Fruit fly (Drosophila melanogaster): ENCODE data around the gene CG17191.

The CG17191 gene

DNA sequence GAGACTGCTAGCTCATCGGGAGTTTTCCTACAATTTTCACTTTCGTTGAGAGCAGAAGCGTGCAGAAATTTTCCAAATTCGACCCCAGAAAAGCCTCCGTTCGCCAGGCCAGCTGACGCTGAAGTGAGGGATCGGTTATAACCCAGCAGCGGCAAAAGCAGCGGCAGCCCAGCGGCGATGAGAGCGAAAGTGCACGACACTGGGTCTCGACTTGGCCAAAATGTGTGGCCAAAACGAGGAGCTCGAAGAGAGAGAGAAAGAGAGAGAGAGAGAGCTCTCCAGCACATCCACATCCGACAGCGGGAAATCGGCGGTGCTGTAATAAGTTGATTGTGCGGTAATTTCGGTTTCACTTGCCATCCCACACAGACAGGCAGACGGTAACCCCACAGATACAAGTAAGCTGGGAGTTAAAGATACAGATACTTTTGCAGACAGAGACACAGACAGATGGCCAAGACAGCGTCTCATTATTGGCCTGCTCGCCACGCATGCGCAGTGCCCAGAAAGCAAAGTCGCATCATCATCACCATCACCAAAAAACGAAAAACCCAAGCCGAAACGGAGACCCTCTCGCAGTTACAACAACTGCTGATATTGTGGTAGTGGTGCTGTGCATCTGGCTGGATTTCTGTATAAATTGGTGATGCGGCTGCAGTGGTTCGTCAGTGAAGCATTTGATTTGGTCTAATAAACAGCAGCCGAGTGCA, 29.2 kb upstream of the CG17191 start, which contains the start of gene TwdlT:
Gene TwdlT (plus strand): TSS at position 660 of the 710 bp plus-strand sequence.
- no peak for TF ChIP-seq CG14655 (GFP tag; optimal IDR thresholded peaks at IDR 0.05)
- no peak for TF ChIP-seq CG4496 (GFP tag; IDR thresholded peaks at IDR 0.05)
- no peak for TF ChIP-seq fd96Ca (GFP tag; IDR thresholded peaks at IDR 0.05)
- peak; percentile 0 for TF ChIP-seq Snoo (tag; optimal IDR thresholded peaks at IDR 0.05)

DNA sequence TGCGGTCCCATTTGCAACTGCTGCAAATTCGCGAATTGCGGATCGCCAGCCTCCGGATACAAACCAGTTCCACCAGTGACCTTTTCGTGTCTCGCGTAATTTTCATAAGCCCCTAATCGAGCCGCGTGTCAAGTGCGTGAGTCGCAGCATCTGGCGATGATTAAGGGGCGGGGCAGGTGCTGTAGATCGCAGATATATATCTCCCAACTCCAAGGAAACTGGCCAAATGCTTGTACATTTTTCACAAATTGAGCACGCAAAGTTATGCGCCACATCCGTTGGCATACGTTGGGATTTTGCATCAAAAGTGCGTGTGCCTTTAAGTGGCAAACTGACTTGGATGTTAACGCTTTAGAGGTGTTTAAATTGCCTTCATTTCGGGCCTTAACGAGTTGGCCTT, 20.5 kb upstream of the CG17191 start:
- TF ChIP-seq fd96Ca (GFP tag; IDR thresholded peaks at IDR 0.05) (no peak), CG15710 (tag; optimal IDR thresholded peaks at IDR 0.05) (no peak), CG12605 (GFP tag; IDR thresholded peaks at IDR 0.05) (no peak), CG9948 (tag; optimal IDR thresholded peaks at IDR 0.05) (no peak), CG4496 (GFP tag; IDR thresholded peaks at IDR 0.05) (no peak), Ets98B (GFP tag; IDR thresholded peaks at IDR 0.05) (no peak)

DNA sequence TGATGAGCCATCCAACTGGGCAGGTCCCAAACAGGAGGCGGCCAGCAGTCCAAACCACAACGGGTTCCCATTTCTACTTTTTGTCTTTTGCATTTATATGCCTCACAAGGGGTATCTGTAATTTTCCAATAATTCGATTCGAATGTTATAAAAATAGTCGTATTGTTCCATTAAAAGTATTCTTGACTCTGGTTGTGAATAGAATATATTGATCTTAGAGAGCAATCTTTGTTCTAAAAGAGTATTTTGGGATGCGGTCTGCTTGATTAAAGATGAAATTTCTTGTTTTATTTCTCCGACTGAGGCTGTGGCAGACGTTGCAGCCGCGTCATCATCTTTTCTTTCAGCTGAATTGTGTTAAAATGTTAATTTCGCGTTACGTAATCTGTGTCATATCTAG, 14.4 kb upstream of the CG17191 start:
- TF ChIP-seq CG13204 (GFP tag; optimal IDR thresholded peaks at IDR 0.05): no peak
- TF ChIP-seq Pif1B (GFP tag; optimal IDR thresholded peaks at IDR 0.05): no peak
- TF ChIP-seq Snoo (tag; optimal IDR thresholded peaks at IDR 0.05): no peak
- TF ChIP-seq CG4496 (GFP tag; IDR thresholded peaks at IDR 0.05): 0 out of 3 replicates have a peak, but pooled peaks have one; percentile 17
- TF ChIP-seq CG15710 (tag; optimal IDR thresholded peaks at IDR 0.05): no peak
- no peak for TF ChIP-seq fd96Ca (GFP tag; IDR thresholded peaks at IDR 0.05)
- TF ChIP-seq CG8301 (tag; optimal IDR thresholded peaks at IDR 0.05): peak; percentile 55
- TF ChIP-seq CG10348 (GFP tag; IDR thresholded peaks at IDR 0.05): no peak
- TF ChIP-seq Ets98B (GFP tag; IDR thresholded peaks at IDR 0.05): 0 out of 2 replicates have a peak, but pooled peaks have one; percentile 22
- no peak for TF ChIP-seq gl (tag; optimal IDR thresholded peaks at IDR 0.05)
- TF ChIP-seq CG8159 (tag; optimal IDR thresholded peaks at IDR 0.05): no peak
- TF ChIP-seq CG9948 (tag; optimal IDR thresholded peaks at IDR 0.05): no peak
- TF ChIP-seq CG14655 (GFP tag; optimal IDR thresholded peaks at IDR 0.05): peak; percentile 50
- no peak for TF ChIP-seq CG32121 (GFP tag; IDR thresholded peaks at IDR 0.05)
- TF ChIP-seq rn (GFP tag; IDR thresholded peaks at IDR 0.05): no peak
- no peak for TF ChIP-seq D1 (tag; optimal IDR thresholded peaks at IDR 0.05)

DNA sequence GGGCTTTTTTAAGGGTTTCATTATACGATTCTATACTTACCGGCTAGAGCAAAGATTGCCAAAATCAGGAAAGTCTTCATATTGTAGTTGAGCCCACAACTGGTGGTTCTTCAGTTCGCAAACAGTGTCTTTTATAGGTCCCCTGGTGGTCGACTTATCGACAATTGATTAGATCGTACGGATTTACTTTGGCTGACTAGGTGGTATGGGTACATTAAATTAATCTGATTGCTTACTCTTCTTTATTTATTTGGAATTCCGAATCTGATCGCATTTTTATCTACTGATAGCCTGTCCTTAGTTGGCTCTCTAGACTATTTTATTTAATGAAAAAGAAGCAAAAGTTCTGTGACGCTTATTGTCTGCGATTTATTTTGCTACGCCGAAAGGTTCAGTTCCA, 6.5 kb upstream of the CG17191 start, which contains the start of gene CG6271:
Gene CG6271 (minus strand): TSS at position 101 of the 400 bp plus-strand sequence.
- TF ChIP-seq CG13204 (GFP tag; optimal IDR thresholded peaks at IDR 0.05) (no peak), CG15710 (tag; optimal IDR thresholded peaks at IDR 0.05) (no peak), Ets98B (GFP tag; IDR thresholded peaks at IDR 0.05) (no peak), EcR (GFP tag; optimal IDR thresholded peaks at IDR 0.05) (no peak), CG4496 (GFP tag; IDR thresholded peaks at IDR 0.05) (no peak), CG32121 (GFP tag; IDR thresholded peaks at IDR 0.05) (no peak), CG34367 (tag; optimal IDR thresholded peaks at IDR 0.05) (no peak), CG12605 (GFP tag; IDR thresholded peaks at IDR 0.05) (no peak), CG17806 (tag; optimal IDR thresholded peaks at IDR 0.05) (no peak), CG9948 (tag; optimal IDR thresholded peaks at IDR 0.05) (no peak), CG14655 (GFP tag; optimal IDR thresholded peaks at IDR 0.05) (no peak)

DNA sequence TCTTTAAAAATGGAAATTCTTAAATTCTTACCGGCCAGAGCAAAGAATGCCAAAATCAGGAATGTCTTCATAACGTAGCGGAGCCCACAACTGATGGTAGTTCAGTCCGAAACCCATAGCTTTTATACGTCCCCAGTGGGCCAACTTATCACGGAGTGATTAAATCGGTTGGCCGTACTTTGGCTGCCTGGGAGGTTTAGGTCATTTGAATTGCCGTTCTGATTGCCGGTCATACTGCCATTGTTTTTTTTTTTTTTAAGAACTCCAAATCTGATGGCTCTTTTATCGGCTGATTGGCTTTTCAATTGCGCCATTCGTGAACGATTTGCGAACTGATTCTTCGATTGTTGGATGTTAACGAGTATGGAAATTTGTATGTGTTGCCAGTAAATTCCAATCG, 3.6 kb upstream of the CG17191 start, which contains the start of gene CG6277:
Gene CG6277 (minus strand): TSS at position 101 of the 400 bp plus-strand sequence.
- TF ChIP-seq CG32121 (GFP tag; IDR thresholded peaks at IDR 0.05) (no peak), CG13204 (GFP tag; optimal IDR thresholded peaks at IDR 0.05) (no peak), CG10348 (GFP tag; IDR thresholded peaks at IDR 0.05) (no peak), Ets98B (GFP tag; IDR thresholded peaks at IDR 0.05) (no peak), rn (GFP tag; IDR thresholded peaks at IDR 0.05) (no peak), CG17806 (tag; optimal IDR thresholded peaks at IDR 0.05) (no peak), CG4496 (GFP tag; IDR thresholded peaks at IDR 0.05) (no peak), CG8159 (tag; optimal IDR thresholded peaks at IDR 0.05) (no peak), CG34367 (tag; optimal IDR thresholded peaks at IDR 0.05) (no peak), Pif1A (GFP tag; optimal IDR thresholded peaks at IDR 0.05) (no peak), CG15710 (tag; optimal IDR thresholded peaks at IDR 0.05) (no peak)

DNA sequence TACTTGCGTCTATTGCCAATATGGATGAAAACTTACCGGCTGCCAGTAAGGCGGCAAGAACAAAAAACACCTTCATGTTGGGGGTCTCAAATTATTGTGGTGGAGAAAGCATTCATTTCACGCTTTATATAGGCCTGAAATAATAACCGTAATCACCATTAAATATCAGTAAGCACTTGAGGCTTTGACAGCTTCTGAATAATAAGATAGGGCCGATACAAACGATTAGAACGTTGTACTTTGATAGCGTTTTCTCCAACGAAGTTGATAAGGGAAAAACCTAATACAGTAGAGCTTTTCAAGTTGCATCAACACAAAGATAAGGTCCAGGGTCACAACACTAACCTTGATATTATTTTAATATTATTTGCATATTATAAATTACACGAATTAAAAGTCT, 1.7 kb upstream of the CG17191 start, which contains the start of gene CG6283:
Gene CG6283 (minus strand): TSS at position 101 of the 400 bp plus-strand sequence.
- TF ChIP-seq gl (tag; optimal IDR thresholded peaks at IDR 0.05) (no peak), CG14655 (GFP tag; optimal IDR thresholded peaks at IDR 0.05) (no peak), Pif1A (GFP tag; optimal IDR thresholded peaks at IDR 0.05) (no peak)

DNA sequence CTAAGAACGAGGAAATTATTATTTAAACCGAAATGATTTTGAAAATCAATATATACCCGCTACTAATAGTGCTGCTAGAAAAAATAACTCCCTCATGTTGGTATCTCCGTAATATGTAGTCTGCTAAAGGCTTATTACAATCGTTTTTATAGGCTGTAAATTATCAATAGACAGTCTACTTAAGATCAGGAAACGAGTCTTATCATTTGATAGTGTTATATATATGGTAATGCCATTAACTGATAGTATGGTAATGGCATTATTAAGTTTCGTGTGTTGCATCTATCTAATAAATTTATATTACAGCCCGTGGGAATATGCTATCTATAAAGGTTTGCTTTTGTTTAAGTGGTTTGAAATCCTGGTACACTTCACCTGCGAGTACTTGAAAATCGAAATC, 1.4 kb downstream of the CG17191 start, which contains the start of gene CG17192:
Gene CG17192 (minus strand): TSS at position 101 of the 400 bp plus-strand sequence.
- TF ChIP-seq CG8301 (tag; optimal IDR thresholded peaks at IDR 0.05): no peak
- no peak for TF ChIP-seq Pif1A (GFP tag; optimal IDR thresholded peaks at IDR 0.05)
- no peak for TF ChIP-seq CG4496 (GFP tag; IDR thresholded peaks at IDR 0.05)
- TF ChIP-seq CG15710 (tag; optimal IDR thresholded peaks at IDR 0.05): no peak
- TF ChIP-seq CG13204 (GFP tag; optimal IDR thresholded peaks at IDR 0.05): no peak
- TF ChIP-seq CG14655 (GFP tag; optimal IDR thresholded peaks at IDR 0.05): no peak
- no peak for TF ChIP-seq fd96Ca (GFP tag; IDR thresholded peaks at IDR 0.05)
- no peak for TF ChIP-seq gl (tag; optimal IDR thresholded peaks at IDR 0.05)
- TF ChIP-seq Pif1B (GFP tag; optimal IDR thresholded peaks at IDR 0.05): no peak
- no peak for TF ChIP-seq CG17806 (tag; optimal IDR thresholded peaks at IDR 0.05)
- TF ChIP-seq CG10348 (GFP tag; IDR thresholded peaks at IDR 0.05): no peak
- no peak for TF ChIP-seq Snoo (tag; optimal IDR thresholded peaks at IDR 0.05)

Measured in whole organism, pupa.